Worm (Caenorhabditis elegans): Measurements from ENCODE around the gene F10B5.2.

Gene F10B5.2

DNA sequence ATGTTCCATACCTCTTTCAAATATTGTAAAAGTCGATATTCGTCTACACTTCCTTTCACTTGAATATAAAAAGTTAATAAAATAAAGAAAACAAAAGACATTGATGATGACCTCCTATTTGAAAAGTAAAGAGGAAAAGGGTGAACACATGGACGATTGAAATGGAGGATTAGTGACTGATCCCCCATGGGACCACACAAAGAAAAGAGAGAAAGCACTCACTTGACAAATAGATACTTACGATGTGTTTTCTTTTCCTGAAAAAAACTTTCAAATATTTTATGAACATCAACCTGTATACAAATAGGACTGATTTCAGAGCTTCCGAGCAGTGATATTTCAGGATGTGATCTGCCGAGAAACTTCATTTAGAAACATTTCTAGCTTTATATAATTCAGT, 32.5 kb downstream of the F10B5.2 start, which contains the start of gene acr-14:
Gene acr-14 (minus strand): TSS at position 101 of the 400 bp plus-strand sequence.
- TF ChIP-seq unc-62 (GFP tag; optimal IDR thresholded peaks at IDR 0.05 in 1 of 2) (no peak), unc-62 (tag; optimal IDR thresholded peaks at IDR 0.05) (no peak), Y75B8A.6 (GFP tag; IDR thresholded peaks at IDR 0.05) (no peak), ces-1 (GFP tag; optimal IDR thresholded peaks at IDR 0.05) (no peak), zag-1 (tag; optimal IDR thresholded peaks at IDR 0.05) (no peak), nhr-102 (tag; optimal IDR thresholded peaks at IDR 0.05) (no peak), R02D3.7 (tag; optimal IDR thresholded peaks at IDR 0.05) (no peak), tag-97 (GFP tag; IDR thresholded peaks at IDR 0.05) (no peak), unc-39 (tag; optimal IDR thresholded peaks at IDR 0.05) (no peak), attf-4 (tag; optimal IDR thresholded peaks at IDR 0.05) (no peak), snpc-1.2 (GFP tag; IDR thresholded peaks at IDR 0.05) (no peak), D1046.2 (GFP tag; IDR thresholded peaks at IDR 0.05) (no peak), mes-2 (tag; optimal IDR thresholded peaks at IDR 0.05; ENCODE audit: poor library complexity, severe bottlenecking) (no peak), set-16 (GFP tag; IDR thresholded peaks at IDR 0.05) (no peak), zip-11 (GFP tag; IDR thresholded peaks at IDR 0.05) (no peak), spr-3 (GFP tag; optimal IDR thresholded peaks at IDR 0.05) (no peak), egl-27 (tag; optimal IDR thresholded peaks at IDR 0.05) (no peak), lin-39 (tag; optimal IDR thresholded peaks at IDR 0.05) (no peak), daf-12 (tag; optimal IDR thresholded peaks at IDR 0.05) (no peak)

DNA sequence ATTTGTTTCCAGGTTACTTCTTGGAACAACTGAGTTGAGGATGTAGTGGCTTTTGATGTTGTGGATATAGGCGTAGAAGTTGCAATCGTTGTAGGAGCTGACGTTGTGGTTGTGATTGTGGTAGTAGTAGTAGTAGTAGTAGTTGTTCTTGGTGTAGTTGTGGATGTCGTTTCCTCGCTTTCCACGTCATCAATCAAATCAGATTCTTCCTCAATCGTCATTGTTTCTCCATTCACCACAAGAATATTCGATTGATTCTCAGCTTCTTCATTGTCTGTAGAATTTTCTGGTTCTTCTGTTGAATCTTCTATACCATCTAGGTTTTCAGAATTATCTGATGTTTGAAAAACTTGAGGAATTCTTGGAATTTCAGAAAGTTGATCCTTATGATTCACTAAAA, 34.1 kb downstream of the F10B5.2 start:
- TF ChIP-seq nhr-111 (GFP tag; optimal IDR thresholded peaks at IDR 0.05) = no peak
- TF ChIP-seq unc-62 (GFP tag; optimal IDR thresholded peaks at IDR 0.05 in 1 of 2) = peak in 1 of 2 experiments; percentile 91
- no peak for TF ChIP-seq unc-62 (tag; optimal IDR thresholded peaks at IDR 0.05)

ce11 chrII:8180281-8180680, 35.7 kb downstream of the F10B5.2 start, which contains the start of gene T05C12.4:
TSS of gene T05C12.4 (minus strand) at chrII:8180381.
- TF ChIP-seq zfp-2 (tag; optimal IDR thresholded peaks at IDR 0.05) (no peak), dmd-8 (GFP tag; IDR thresholded peaks at IDR 0.05) (no peak), ceh-62 (tag; optimal IDR thresholded peaks at IDR 0.05) (no peak), ZK337.2 (GFP tag; IDR thresholded peaks at IDR 0.05) (no peak), zip-2 (tag; optimal IDR thresholded peaks at IDR 0.05) (no peak), zag-1 (tag; optimal IDR thresholded peaks at IDR 0.05) (no peak)

DNA sequence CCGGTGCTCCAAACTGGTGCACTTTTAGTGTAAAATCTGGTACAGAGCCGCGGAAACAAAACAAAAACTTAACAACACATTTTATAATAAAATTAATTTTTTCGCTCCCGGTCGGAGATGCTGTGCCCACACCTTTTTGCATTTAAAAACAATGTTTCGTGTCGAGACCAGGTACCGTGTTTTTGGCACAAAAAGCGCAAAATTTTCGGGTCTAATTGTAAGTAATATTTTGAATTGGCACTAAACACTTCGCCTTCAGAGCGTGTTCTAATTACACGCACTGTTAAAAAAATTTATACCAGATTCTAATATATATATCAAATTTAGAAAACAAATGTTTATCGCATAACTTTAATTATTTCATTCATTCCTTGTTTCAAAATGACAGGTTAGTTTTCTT, 36.9 kb downstream of the F10B5.2 start, which contains the start of gene dylt-3:
Gene dylt-3 (plus strand): TSS at position 301 of the 400 bp plus-strand sequence.
- TF ChIP-seq T20F7.1 (GFP tag; optimal IDR thresholded peaks at IDR 0.05) = no peak
- TF ChIP-seq aly-2 (tag; optimal IDR thresholded peaks at IDR 0.05) = no peak
- TF ChIP-seq F49E8.2 (tag; optimal IDR thresholded peaks at IDR 0.05; ENCODE audit: borderline replicate concordance) = no peak
- no peak for TF ChIP-seq ZK337.2 (GFP tag; IDR thresholded peaks at IDR 0.05)
- no peak for TF ChIP-seq sdz-12 (GFP tag; optimal IDR thresholded peaks at IDR 0.05)
- TF ChIP-seq nhr-48 (tag; optimal IDR thresholded peaks at IDR 0.05) = no peak
- TF ChIP-seq nhr-25 (tag; optimal IDR thresholded peaks at IDR 0.05; ENCODE audit: borderline replicate concordance, insufficient read depth) = no peak
- TF ChIP-seq nhr-10 (tag; optimal IDR thresholded peaks at IDR 0.05) = no peak
- no peak for TF ChIP-seq unc-39 (tag; optimal IDR thresholded peaks at IDR 0.05)
- no peak for TF ChIP-seq F44E2.7 (GFP tag; IDR thresholded peaks at IDR 0.05)
- TF ChIP-seq zip-2 (tag; optimal IDR thresholded peaks at IDR 0.05) = no peak
- TF ChIP-seq php-3 (GFP tag; IDR thresholded peaks at IDR 0.05) = no peak
- no peak for TF ChIP-seq set-16 (GFP tag; IDR thresholded peaks at IDR 0.05)
- no peak for TF ChIP-seq daf-8 (GFP tag; IDR thresholded peaks at IDR 0.05)
- TF ChIP-seq cey-2 (tag; optimal IDR thresholded peaks at IDR 0.05; ENCODE audit: borderline replicate concordance, insufficient read depth) = no peak
- no peak for TF ChIP-seq tra-1 (GFP tag; IDR thresholded peaks at IDR 0.05)
- TF ChIP-seq ztf-7 (tag; optimal IDR thresholded peaks at IDR 0.05) = no peak

Data from whole organism, L4 larva.